Worm (Caenorhabditis elegans) whole organism, young adult: ENCODE results near the gene arv-1.

Experiments
- B0019.2 ChIP-seq: fragments of 200-800 bp; sonication (Bioruptor generic); conservative IDR thresholded peaks from 2 replicates; pipeline ENCODE4 v1.3.6; 2022; ENCODE audit warnings: missing genetic modification reagents, missing genetic modification characterization, missing compliant biosample characterization
- B0035.1 ChIP-seq: sonication (generic microtip); optimal IDR thresholded peaks from 2 replicates; lab custom pipeline; 2016; ENCODE audit warnings: missing genetic modification characterization, mild to moderate bottlenecking, missing compliant biosample characterization, missing genotype, missing genetic modification reagents
- B0261.1 ChIP-seq: sonication (generic microtip); optimal IDR thresholded peaks from 2 replicates; lab custom pipeline; 2016; ENCODE audit warnings: mild to moderate bottlenecking, missing genetic modification characterization, moderate library complexity, missing compliant biosample characterization
- B0336.3 ChIP-seq: fragments of 200-800 bp; sonication (Bioruptor generic); IDR thresholded peaks from 2 replicates; pipeline ENCODE4 v1.3.6; 2022; ENCODE audit warnings: missing genetic modification characterization, missing compliant biosample characterization
- C06A6.2 ChIP-seq: fragments of 200-800 bp; sonication (Bioruptor generic); conservative IDR thresholded peaks from 2 replicates; pipeline ENCODE4 v1.3.6; 2022; ENCODE audit warnings: missing genetic modification characterization, missing compliant biosample characterization
- C17E4.6 ChIP-seq: fragments of 200-800 bp; sonication (Bioruptor generic); IDR thresholded peaks from 2 replicates; pipeline ENCODE4 v1.3.6; 2022; ENCODE audit warnings: missing genetic modification reagents, missing genetic modification characterization, missing compliant biosample characterization
- F10E7.11 ChIP-seq: sonication (generic microtip); optimal IDR thresholded peaks from 2 replicates; lab custom pipeline; 2017; ENCODE audit warnings: mild to moderate bottlenecking, missing genetic modification characterization, moderate library complexity, missing compliant biosample characterization
- F22D6.2 ChIP-seq: sonication (generic microtip); optimal IDR thresholded peaks from 2 replicates; lab custom pipeline; 2016; ENCODE audit warnings: mild to moderate bottlenecking, missing genetic modification characterization, missing compliant biosample characterization
- F23B12.7 ChIP-seq: sonication (generic microtip); optimal IDR thresholded peaks from 2 replicates; lab custom pipeline; 2017; ENCODE audit warnings: missing genetic modification characterization, mild to moderate bottlenecking, missing compliant biosample characterization, antibody characterized with exemption, moderate library complexity; ENCODE audit not compliant: insufficient read depth
- F33H1.4 ChIP-seq: fragments of 200-800 bp; sonication (Bioruptor generic); IDR thresholded peaks from 2 replicates; pipeline ENCODE4 v1.3.6; 2022; ENCODE audit warnings: missing genetic modification reagents, missing genetic modification characterization, missing compliant biosample characterization
- F55B11.4 ChIP-seq: sonication (generic microtip); optimal IDR thresholded peaks from 2 replicates; lab custom pipeline; 2016; ENCODE audit warnings: missing compliant biosample characterization, missing genetic modification characterization, borderline replicate concordance; ENCODE audit not compliant: insufficient read depth
- K11D2.4 ChIP-seq: fragments of 200-800 bp; sonication (Bioruptor generic); IDR thresholded peaks from 2 replicates; pipeline ENCODE4 v1.3.6; 2022; ENCODE audit warnings: missing genetic modification reagents, missing genetic modification characterization, missing compliant biosample characterization
- T07F8.4 ChIP-seq: sonication (generic microtip); optimal IDR thresholded peaks from 2 replicates; lab custom pipeline; 2016; ENCODE audit warnings: mild to moderate bottlenecking, missing genetic modification characterization, moderate library complexity, missing compliant biosample characterization
- T26A5.8 ChIP-seq: sonication (generic microtip); optimal IDR thresholded peaks from 2 replicates; lab custom pipeline; 2016; ENCODE audit warnings: missing genetic modification characterization, missing compliant biosample characterization
- Y53F4B.3 ChIP-seq: fragments of 200-800 bp; sonication (Bioruptor generic); IDR thresholded peaks from 2 replicates; pipeline ENCODE4 v1.3.6; 2022; ENCODE audit warnings: missing genetic modification reagents, missing genetic modification characterization, missing compliant biosample characterization
- Y67H2A.10 ChIP-seq: fragments of 200-800 bp; sonication (Bioruptor generic); conservative IDR thresholded peaks from 2 replicates; pipeline ENCODE4 v1.3.6; 2022; ENCODE audit warnings: missing genetic modification reagents, missing genetic modification characterization, missing compliant biosample characterization
- ZK185.1 ChIP-seq: sonication (generic microtip); optimal IDR thresholded peaks from 2 replicates; lab custom pipeline; 2016; ENCODE audit warnings: mild to moderate bottlenecking, missing genetic modification characterization, missing compliant biosample characterization; ENCODE audit not compliant: poor library complexity, severe bottlenecking
- attf-5 ChIP-seq: fragments of 200-800 bp; sonication (Bioruptor generic); optimal IDR thresholded peaks from 2 replicates; lab custom pipeline; 2018; ENCODE audit warnings: mild to moderate bottlenecking, missing genetic modification characterization, missing compliant biosample characterization
- ceh-100 ChIP-seq: fragments of 200-800 bp; sonication (Bioruptor generic); IDR thresholded peaks from 2 replicates; pipeline ENCODE4 v1.3.6; 2022; ENCODE audit warnings: missing genetic modification reagents, missing genetic modification characterization, missing compliant biosample characterization
- ceh-27 ChIP-seq: fragments of 200-800 bp; sonication (Bioruptor generic); optimal IDR thresholded peaks from 2 replicates; lab custom pipeline; 2018; ENCODE audit warnings: mild to moderate bottlenecking, missing genetic modification characterization, moderate library complexity, missing compliant biosample characterization
- die-1 ChIP-seq: sonication (generic microtip); optimal IDR thresholded peaks from 2 replicates; lab custom pipeline; 2016; ENCODE audit warnings: missing genotype, mild to moderate bottlenecking, missing genetic modification characterization, missing compliant biosample characterization
- dox-1 ChIP-seq: fragments of 200-800 bp; sonication (Bioruptor generic); IDR thresholded peaks from 2 replicates; pipeline ENCODE4 v1.3.6; 2022; ENCODE audit warnings: missing genetic modification reagents, missing genetic modification characterization, missing compliant biosample characterization
- egl-18 ChIP-seq: fragments of 200-800 bp; sonication (Bioruptor generic); IDR thresholded peaks from 2 replicates; pipeline ENCODE4 v1.3.6; 2022; ENCODE audit warnings: missing genetic modification reagents, missing genetic modification characterization, missing compliant biosample characterization
- egl-44 ChIP-seq: fragments of 200-800 bp; sonication (Bioruptor generic); IDR thresholded peaks from 2 replicates; pipeline ENCODE4 v1.3.6; 2022; ENCODE audit warnings: missing genetic modification reagents, missing genetic modification characterization, missing compliant biosample characterization
- gei-17 ChIP-seq: fragments of 200-800 bp; sonication (Bioruptor generic); optimal IDR thresholded peaks from 2 replicates; lab custom pipeline; 2018; ENCODE audit warnings: mild to moderate bottlenecking, missing genetic modification characterization, missing compliant biosample characterization
- him-1 ChIP-seq: sonication (generic microtip); optimal IDR thresholded peaks from 2 replicates; lab custom pipeline; 2016; ENCODE audit warnings: missing genotype, missing genetic modification reagents, missing genetic modification characterization, missing compliant biosample characterization
- hlh-12 ChIP-seq: sonication (generic microtip); optimal IDR thresholded peaks from 2 replicates; lab custom pipeline; 2016; ENCODE audit warnings: missing genetic modification characterization, missing compliant biosample characterization
- hlh-26 ChIP-seq: fragments of 200-800 bp; sonication (Bioruptor generic); conservative IDR thresholded peaks from 2 replicates; pipeline ENCODE4 v1.3.6; 2022; ENCODE audit warnings: missing genetic modification reagents, missing genetic modification characterization, missing compliant biosample characterization
- hmg-1.2 ChIP-seq: fragments of 200-800 bp; sonication (Bioruptor generic); IDR thresholded peaks from 2 replicates; pipeline ENCODE4 v1.3.6; 2022; ENCODE audit warnings: missing genetic modification reagents, missing genetic modification characterization, missing compliant biosample characterization
- hrde-1 ChIP-seq: sonication (generic microtip); optimal IDR thresholded peaks from 2 replicates; lab custom pipeline; 2016; ENCODE audit warnings: missing genetic modification characterization, mild to moderate bottlenecking, missing compliant biosample characterization, moderate library complexity, missing genotype, missing genetic modification reagents, borderline replicate concordance
- hsf-1 ChIP-seq: fragments of 200-800 bp; sonication (Bioruptor generic); IDR thresholded peaks from 2 replicates; pipeline ENCODE4 v1.3.6; 2022; ENCODE audit warnings: missing genetic modification reagents, missing genetic modification characterization, missing compliant biosample characterization
- lsl-1 ChIP-seq: fragments of 200-800 bp; sonication (Bioruptor generic); optimal IDR thresholded peaks from 2 replicates; lab custom pipeline; 2018; ENCODE audit warnings: mild to moderate bottlenecking, missing genetic modification characterization, moderate library complexity, missing compliant biosample characterization
- madf-3 ChIP-seq: fragments of 200-800 bp; sonication (Bioruptor generic); IDR thresholded peaks from 2 replicates; pipeline ENCODE4 v1.3.6; 2022; ENCODE audit warnings: missing genetic modification reagents, missing genetic modification characterization, missing compliant biosample characterization
- madf-8 ChIP-seq: fragments of 200-800 bp; sonication (Bioruptor generic); conservative IDR thresholded peaks from 2 replicates; pipeline ENCODE4 v1.3.6; 2022; ENCODE audit warnings: missing genetic modification reagents, missing genetic modification characterization, missing compliant biosample characterization
- mel-28 ChIP-seq: sonication (generic microtip); optimal IDR thresholded peaks from 2 replicates; lab custom pipeline; 2016; ENCODE audit warnings: borderline replicate concordance, mild to moderate bottlenecking, missing genetic modification characterization, missing compliant biosample characterization
- nhr-179 ChIP-seq: sonication (generic microtip); optimal IDR thresholded peaks from 2 replicates; lab custom pipeline; 2016; ENCODE audit warnings: mild to moderate bottlenecking, missing genetic modification characterization, missing compliant biosample characterization
- nhr-80 ChIP-seq: sonication (generic microtip); optimal IDR thresholded peaks from 2 replicates; lab custom pipeline; 2016; ENCODE audit warnings: missing genetic modification characterization, missing compliant biosample characterization
- nhr-90 ChIP-seq: sonication (generic microtip); optimal IDR thresholded peaks from 2 replicates; lab custom pipeline; 2016; ENCODE audit warnings: missing genotype, mild to moderate bottlenecking, missing genetic modification characterization, missing compliant biosample characterization
- pha-4 ChIP-seq: fragments of 150-350 bp; sonication (generic microtip); optimal IDR thresholded peaks from 2 replicates; lab custom pipeline; 2014; ENCODE audit warnings: missing biosample characterization, missing genetic modification reagents, missing genetic modification characterization
- sdz-38 ChIP-seq: sonication (generic microtip); optimal IDR thresholded peaks from 2 replicates; lab custom pipeline; 2016; ENCODE audit warnings: missing genotype, missing genetic modification characterization, missing compliant biosample characterization
- snpc-4 ChIP-seq, 5 experiments: fragments of 150-350 bp in 1 of 5; sonication (generic microtip) in 4 of 5; optimal IDR thresholded peaks; 2 replicates each; lab custom pipeline; 2014 to 2018; ENCODE audit warnings: missing genetic modification characterization in 5 of 5, missing biosample characterization in 3 of 5, antibody characterized with exemption in 2 of 5, mild to moderate bottlenecking in 2 of 5, missing compliant biosample characterization in 2 of 5, missing genotype in 2 of 5, moderate library complexity in 2 of 5, missing genetic modification reagents in 1 of 5
- unc-130 ChIP-seq: sonication (generic microtip); optimal IDR thresholded peaks from 2 replicates; lab custom pipeline; 2016; ENCODE audit warnings: missing genetic modification reagents, missing genetic modification characterization, missing compliant biosample characterization
- xnd-1 ChIP-seq: sonication (generic microtip); optimal IDR thresholded peaks from 2 replicates; lab custom pipeline; 2016; ENCODE audit warnings: missing genotype, missing genetic modification reagents, missing genetic modification characterization, missing compliant biosample characterization
- ztf-18 ChIP-seq: sonication (generic microtip); optimal IDR thresholded peaks from 2 replicates; lab custom pipeline; 2016; ENCODE audit warnings: missing genotype, mild to moderate bottlenecking, missing genetic modification characterization, missing compliant biosample characterization
- ztf-28 ChIP-seq: fragments of 200-800 bp; sonication (Bioruptor generic); IDR thresholded peaks from 2 replicates; pipeline ENCODE4 v1.3.6; 2022; ENCODE audit warnings: missing genetic modification reagents, missing genetic modification characterization, missing compliant biosample characterization

The arv-1 gene

DNA sequence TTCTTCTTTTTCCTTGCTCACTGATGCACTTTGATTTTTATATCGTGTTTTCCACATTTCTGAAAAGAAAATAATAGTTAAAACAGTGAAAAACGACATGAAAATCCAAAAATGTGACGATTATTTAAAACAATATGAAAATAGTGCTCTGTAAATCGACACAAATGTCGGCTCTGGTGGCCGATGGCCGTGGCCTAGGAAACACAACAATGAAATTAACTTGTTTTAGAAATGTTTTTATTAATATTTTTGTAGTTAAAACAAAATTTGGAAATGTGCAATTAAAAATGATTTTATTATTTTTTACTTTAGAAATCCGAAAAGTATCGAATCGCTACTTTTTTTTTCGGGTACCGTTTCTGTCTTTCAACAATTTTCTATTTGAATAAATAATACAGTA, at the start of gene arv-1:
TSS of gene arv-1 (minus strand) at position 65 of the 400 bp plus-strand sequence.
- TF ChIP-seq pha-4 (no peak), madf-3 (GFP tag; lab: Robert Waterston, UW) (no peak), B0019.2 (peak; percentile 63; the same call in 1 of the 2 replicates), him-1 (peak; percentile 11), ceh-27 (peak; percentile 49), ceh-100 (GFP tag; lab: Robert Waterston, UW) (peak; percentile 11; the same call in 1 of the 2 replicates), hmg-1.2 (GFP tag; lab: Robert Waterston, UW) (peak; percentile 52; the same call in 1 of the 2 replicates), hrde-1 (tag; lab: Kevin White, UChicago) (no peak), ZK185.1 (tag; lab: Kevin White, UChicago) (peak; percentile 51), hlh-12 (tag; lab: Kevin White, UChicago) (no peak), C06A6.2 (no peak), gei-17 (GFP tag; lab: Kevin White, UChicago) (no peak), snpc-4 (GFP tag; optimal IDR thresholded peaks at IDR 0.05; lab: Kevin White, UChicago) (no peak), snpc-4 (tag; optimal IDR thresholded peaks at IDR 0.05; lab: Kevin White, UChicago) (peak in 1 of 4 experiments; percentile 6), ztf-28 (no peak), unc-130 (GFP tag; lab: Kevin White, UChicago) (peak; percentile 1), F23B12.7 (tag; lab: Kevin White, UChicago) (peak; percentile 9), F10E7.11 (tag; lab: Kevin White, UChicago) (no peak), madf-8 (GFP tag; lab: Robert Waterston, UW) (no peak), ztf-18 (peak; percentile 17), dox-1 (GFP tag; lab: Robert Waterston, UW) (peak; percentile 61; the same call in 1 of the 2 replicates), attf-5 (GFP tag; lab: Kevin White, UChicago) (peak; percentile 13), nhr-80 (tag; lab: Kevin White, UChicago) (peak; percentile 12)
- TF ChIP-seq, all 124 proteins: peak for 13

DNA sequence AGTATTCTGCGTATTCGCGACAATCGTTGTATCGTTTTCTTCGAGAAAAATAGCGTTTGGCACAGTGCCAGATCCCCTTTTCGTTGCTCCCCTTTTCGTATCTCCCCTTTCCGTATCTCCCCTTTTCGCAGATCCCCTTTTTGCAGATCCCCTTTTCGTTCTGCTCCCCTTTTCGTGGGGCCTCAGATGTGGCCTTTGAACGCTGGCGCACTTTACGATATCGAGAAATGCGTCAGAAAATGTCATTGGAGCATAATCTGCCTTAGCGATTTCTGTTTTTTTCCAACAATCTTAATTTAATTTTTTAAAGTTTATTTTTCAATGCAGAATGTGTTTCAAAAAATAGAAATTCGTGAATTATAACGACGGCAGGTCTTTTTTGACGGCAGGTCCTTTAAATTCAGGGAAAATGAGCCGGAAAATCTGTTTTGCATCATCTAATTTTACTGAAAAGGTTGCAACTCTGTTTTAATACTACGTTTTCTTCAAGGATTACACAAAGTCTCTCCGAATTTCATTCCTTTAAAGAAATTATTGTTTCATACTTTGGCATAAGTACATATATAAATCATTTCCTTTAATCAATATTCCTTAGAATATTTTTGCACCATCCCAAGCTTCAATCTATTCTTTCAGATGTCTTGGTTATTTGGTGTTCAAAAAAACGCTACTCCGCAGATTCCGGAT, 47.9 kb upstream of the arv-1 start, which contains the start of gene atad-3:
TSS of gene atad-3 (plus strand) at position 637 of the 687 bp plus-strand sequence.
- TF ChIP-seq unc-130 (GFP tag; lab: Kevin White, UChicago) (peak; percentile 74), madf-8 (GFP tag; lab: Robert Waterston, UW) (peak; percentile 77), B0261.1 (peak; percentile 10), F33H1.4 (GFP tag; lab: Robert Waterston, UW) (peak; percentile 80), egl-18 (GFP tag; lab: Robert Waterston, UW) (peak; percentile 83), hsf-1 (peak; percentile 80; the same call in 1 of the 2 replicates), sdz-38 (tag; lab: Kevin White, UChicago) (no peak), ceh-27 (peak; percentile 94), lsl-1 (GFP tag; lab: Kevin White, UChicago) (peak; percentile 66), die-1 (tag; lab: Kevin White, UChicago) (no peak), C17E4.6 (GFP tag; lab: Robert Waterston, UW) (peak; percentile 90), F22D6.2 (peak; percentile 9), T07F8.4 (peak; percentile 36), Y53F4B.3 (GFP tag; lab: Robert Waterston, UW) (peak; percentile 90), F55B11.4 (no peak), xnd-1 (tag; lab: Kevin White, UChicago) (no peak), K11D2.4 (GFP tag; lab: Robert Waterston, UW) (peak; percentile 97), egl-44 (GFP tag; lab: Robert Waterston, UW) (peak; percentile 85), B0336.3 (GFP tag; lab: Robert Waterston, UW) (peak; percentile 70; the same call in 1 of the 2 replicates), B0035.1 (tag; lab: Kevin White, UChicago) (peak; percentile 20), T26A5.8 (tag; lab: Kevin White, UChicago) (no peak), Y67H2A.10 (peak; percentile 95), hlh-26 (GFP tag; lab: Robert Waterston, UW) (no peak), gei-17 (GFP tag; lab: Kevin White, UChicago) (no peak), nhr-90 (tag; lab: Kevin White, UChicago) (peak; percentile 37), attf-5 (GFP tag; lab: Kevin White, UChicago) (peak; percentile 95), madf-3 (GFP tag; lab: Robert Waterston, UW) (peak; percentile 94), nhr-179 (tag; lab: Kevin White, UChicago) (no peak), mel-28 (tag; lab: Kevin White, UChicago) (no peak)
